Fruit fly (Drosophila melanogaster) whole organism, embryonic: ENCODE measurements around the gene CG11726.

Experiments used
- Adf1 ChIP-seq: fragments of 200-800 bp; sonication (Bioruptor generic); IDR thresholded peaks from 2 replicates; pipeline ENCODE4 v1.3.6; 2022; ENCODE audit warnings: missing biosample characterization, missing genetic modification characterization
- Asciz ChIP-seq: fragments of 200-800 bp; sonication (Bioruptor generic); optimal IDR thresholded peaks from 2 replicates; lab custom pipeline; 2017; ENCODE audit warnings: missing biosample characterization, mild to moderate bottlenecking, missing genetic modification characterization, missing genetic modification reagents
- CG10431 ChIP-seq: fragments of 200-800 bp; sonication (Bioruptor generic); optimal IDR thresholded peaks from 3 replicates; lab custom pipeline; 2018; ENCODE audit warnings: missing biosample characterization, mild to moderate bottlenecking, missing genetic modification characterization
- CG12155 ChIP-seq: fragments of 200-800 bp; sonication (Bioruptor generic); optimal IDR thresholded peaks from 3 replicates; lab custom pipeline; 2016; ENCODE audit warnings: missing biosample characterization, missing genetic modification characterization
- CG12236 ChIP-seq: fragments of 200-800 bp; sonication (Bioruptor generic); optimal IDR thresholded peaks from 2 replicates; lab custom pipeline; 2016; ENCODE audit warnings: missing biosample characterization, missing genetic modification characterization
- CG1647 ChIP-seq: fragments of 200-800 bp; sonication (Bioruptor generic); optimal IDR thresholded peaks from 3 replicates; lab custom pipeline; 2016; ENCODE audit warnings: missing biosample characterization, missing genetic modification characterization
- CG16815 ChIP-seq: fragments of 200-800 bp; sonication (Bioruptor generic); optimal IDR thresholded peaks from 3 replicates; lab custom pipeline; 2017; ENCODE audit warnings: missing biosample characterization, mild to moderate bottlenecking, missing genetic modification characterization
- CG1832 ChIP-seq: fragments of 200-800 bp; sonication (Bioruptor generic); optimal IDR thresholded peaks from 2 replicates; lab custom pipeline; 2017; ENCODE audit warnings: missing biosample characterization, mild to moderate bottlenecking, missing genetic modification characterization, inconsistent platforms
- CG2889 ChIP-seq: fragments of 200-800 bp; sonication (Bioruptor generic); IDR thresholded peaks from 3 replicates; pipeline ENCODE4 v1.3.6; 2022; ENCODE audit warnings: missing biosample characterization, missing genetic modification characterization
- CG3407 ChIP-seq: fragments of 200-800 bp; sonication (Bioruptor generic); optimal IDR thresholded peaks from 2 replicates; lab custom pipeline; 2018; ENCODE audit warnings: missing biosample characterization, mild to moderate bottlenecking, missing genetic modification characterization
- CG3838 ChIP-seq: fragments of 200-800 bp; sonication (Bioruptor generic); optimal IDR thresholded peaks from 3 replicates; lab custom pipeline; 2016; ENCODE audit warnings: missing biosample characterization, missing genetic modification characterization
- CG42726 ChIP-seq: fragments of 200-800 bp; sonication (Bioruptor generic); IDR thresholded peaks from 2 replicates; pipeline ENCODE4 v1.3.6; 2022; ENCODE audit warnings: missing biosample characterization, missing genetic modification characterization; ENCODE audit not compliant: partially characterized antibody
- CG4282 ChIP-seq: fragments of 200-800 bp; sonication (Bioruptor generic); optimal IDR thresholded peaks from 2 replicates; lab custom pipeline; 2016; ENCODE audit warnings: missing biosample characterization, missing genetic modification characterization
- CG6654 ChIP-seq: fragments of 200-800 bp; sonication (Bioruptor generic); optimal IDR thresholded peaks from 2 replicates; lab custom pipeline; 2017; ENCODE audit warnings: missing biosample characterization, mild to moderate bottlenecking, missing genetic modification characterization
- CG7357 ChIP-seq: fragments of 200-800 bp; sonication (Bioruptor generic); IDR thresholded peaks from 3 replicates; pipeline ENCODE4 v1.3.6; 2022; ENCODE audit warnings: missing biosample characterization, missing genetic modification characterization
- CG8089 ChIP-seq: fragments of 200-800 bp; sonication (Bioruptor generic); optimal IDR thresholded peaks from 3 replicates; lab custom pipeline; 2016; ENCODE audit warnings: missing biosample characterization, missing genetic modification characterization
- CG8281 ChIP-seq: fragments of 200-800 bp; sonication (Bioruptor generic); optimal IDR thresholded peaks from 2 replicates; lab custom pipeline; 2018; ENCODE audit warnings: missing biosample characterization, mild to moderate bottlenecking, missing genetic modification characterization, moderate library complexity
- Doc3 ChIP-seq: fragments of 200-800 bp; sonication (Bioruptor generic); IDR thresholded peaks from 3 replicates; pipeline ENCODE4 v1.3.6; 2022; ENCODE audit warnings: missing biosample characterization, missing genetic modification characterization; ENCODE audit not compliant: partially characterized antibody
- Dp ChIP-seq: fragments of 200-800 bp; sonication (Bioruptor generic); optimal IDR thresholded peaks from 2 replicates; lab custom pipeline; 2018; ENCODE audit warnings: missing biosample characterization, mild to moderate bottlenecking, missing genetic modification characterization, moderate library complexity
- E2f1 ChIP-seq: fragments of 200-800 bp; sonication (Bioruptor generic); IDR thresholded peaks from 2 replicates; pipeline ENCODE4 v1.3.6; 2022; ENCODE audit warnings: missing biosample characterization, missing genetic modification characterization
- ERR ChIP-seq: fragments of 200-800 bp; sonication (Bioruptor generic); optimal IDR thresholded peaks from 2 replicates; lab custom pipeline; 2016; ENCODE audit warnings: missing biosample characterization, missing genetic modification characterization
- H15 ChIP-seq: fragments of 200-800 bp; sonication (Bioruptor generic); IDR thresholded peaks from 3 replicates; pipeline ENCODE4 v1.3.6; 2022; ENCODE audit warnings: missing biosample characterization, missing genetic modification characterization
- HLH54F ChIP-seq: fragments of 200-800 bp; sonication (Bioruptor generic); optimal IDR thresholded peaks from 3 replicates; lab custom pipeline; 2016; ENCODE audit warnings: missing biosample characterization, missing genetic modification characterization
- Hey ChIP-seq: fragments of 200-800 bp; sonication (Bioruptor generic); optimal IDR thresholded peaks from 3 replicates; lab custom pipeline; 2018; ENCODE audit warnings: missing biosample characterization, mild to moderate bottlenecking, missing genetic modification characterization
- NK7.1 ChIP-seq: fragments of 200-800 bp; sonication (Bioruptor generic); optimal IDR thresholded peaks from 3 replicates; lab custom pipeline; 2016; ENCODE audit warnings: missing biosample characterization, missing genetic modification characterization
- Neu2 ChIP-seq: fragments of 200-800 bp; sonication (Bioruptor generic); optimal IDR thresholded peaks from 3 replicates; lab custom pipeline; 2016; ENCODE audit warnings: missing biosample characterization, missing genetic modification characterization, borderline replicate concordance
- Nf-YC ChIP-seq: fragments of 200-800 bp; optimal IDR thresholded peaks from 3 replicates; lab custom pipeline; 2019; ENCODE audit warnings: missing biosample characterization, mild to moderate bottlenecking, missing genetic modification characterization, moderate library complexity
- Rfx ChIP-seq: fragments of 200-800 bp; sonication (Bioruptor generic); IDR thresholded peaks from 2 replicates; pipeline ENCODE4 v1.3.6; 2022; ENCODE audit warnings: missing biosample characterization, missing genetic modification characterization
- Side ChIP-seq: fragments of 200-800 bp; sonication (Bioruptor generic); optimal IDR thresholded peaks from 2 replicates; lab custom pipeline; 2016; ENCODE audit warnings: missing biosample characterization, missing genetic modification characterization
- bigmax ChIP-seq: fragments of 200-800 bp; sonication (Bioruptor generic); optimal IDR thresholded peaks from 2 replicates; lab custom pipeline; 2018; ENCODE audit warnings: missing biosample characterization, mild to moderate bottlenecking, missing genetic modification characterization
- btn ChIP-seq: fragments of 200-800 bp; sonication (Bioruptor generic); optimal IDR thresholded peaks from 2 replicates; lab custom pipeline; 2016; ENCODE audit warnings: missing biosample characterization, missing genetic modification characterization
- chinmo ChIP-seq: fragments of 200-800 bp; sonication (Bioruptor generic); IDR thresholded peaks from 4 replicates; pipeline ENCODE4 v1.3.6; 2022; ENCODE audit warnings: missing biosample characterization, missing genetic modification characterization; ENCODE audit not compliant: partially characterized antibody
- disco-r ChIP-seq: fragments of 200-800 bp; sonication (Bioruptor generic); optimal IDR thresholded peaks from 2 replicates; lab custom pipeline; 2016; ENCODE audit warnings: missing biosample characterization, missing genetic modification characterization
- gem ChIP-seq: fragments of 200-800 bp; sonication (Bioruptor generic); optimal IDR thresholded peaks from 2 replicates; lab custom pipeline; 2019; ENCODE audit warnings: missing biosample characterization, mild to moderate bottlenecking, missing genetic modification characterization, moderate library complexity
- gfzf ChIP-seq: fragments of 200-800 bp; sonication (Bioruptor generic); optimal IDR thresholded peaks from 2 replicates; lab custom pipeline; 2016; ENCODE audit warnings: missing biosample characterization, mild to moderate bottlenecking, missing genetic modification characterization, moderate library complexity
- gro ChIP-seq: fragments of 200-800 bp; sonication (Bioruptor generic); optimal IDR thresholded peaks from 2 replicates; lab custom pipeline; 2016; ENCODE audit warnings: missing biosample characterization, missing genetic modification characterization
- hb ChIP-seq: fragments of 200-800 bp; sonication (Bioruptor generic); IDR thresholded peaks from 3 replicates; pipeline ENCODE4 v1.3.6; 2022; ENCODE audit warnings: missing biosample characterization, missing genetic modification characterization; ENCODE audit not compliant: partially characterized antibody
- her ChIP-seq: fragments of 200-800 bp; sonication (Bioruptor generic); optimal IDR thresholded peaks from 2 replicates; lab custom pipeline; 2016; ENCODE audit warnings: missing biosample characterization, missing genetic modification characterization
- kah ChIP-seq: fragments of 200-800 bp; sonication (Bioruptor generic); optimal IDR thresholded peaks from 2 replicates; lab custom pipeline; 2018; ENCODE audit warnings: missing biosample characterization, mild to moderate bottlenecking, missing genetic modification characterization
- luna ChIP-seq: fragments of 200-800 bp; sonication (Bioruptor generic); optimal IDR thresholded peaks from 2 replicates; lab custom pipeline; 2016; ENCODE audit warnings: missing biosample characterization, missing genetic modification characterization
- mirr ChIP-seq: fragments of 200-800 bp; sonication (Bioruptor generic); optimal IDR thresholded peaks from 3 replicates; lab custom pipeline; 2018; ENCODE audit warnings: missing biosample characterization, mild to moderate bottlenecking, missing genetic modification characterization
- nau ChIP-seq: fragments of 200-800 bp; sonication (Bioruptor generic); optimal IDR thresholded peaks from 3 replicates; lab custom pipeline; 2017; ENCODE audit warnings: missing biosample characterization, mild to moderate bottlenecking, missing genetic modification characterization, missing genetic modification reagents
- nerfin-1 ChIP-seq: fragments of 200-800 bp; sonication (Bioruptor generic); optimal IDR thresholded peaks from 3 replicates; lab custom pipeline; 2019; ENCODE audit warnings: missing biosample characterization, mild to moderate bottlenecking, missing genetic modification characterization, moderate library complexity
- nom ChIP-seq: fragments of 200-800 bp; sonication (Bioruptor generic); optimal IDR thresholded peaks from 2 replicates; lab custom pipeline; 2017; ENCODE audit warnings: missing biosample characterization, missing genetic modification characterization, mild to moderate bottlenecking, moderate library complexity, missing genetic modification reagents
- psq ChIP-seq: fragments of 200-800 bp; sonication (Bioruptor generic); optimal IDR thresholded peaks from 2 replicates; lab custom pipeline; 2017; ENCODE audit warnings: missing biosample characterization, missing genetic modification characterization
- seq ChIP-seq: fragments of 200-800 bp; sonication (Bioruptor generic); IDR thresholded peaks from 2 replicates; pipeline ENCODE4 v1.3.6; 2022; ENCODE audit warnings: missing biosample characterization, missing genetic modification characterization
- sob ChIP-seq: fragments of 200-800 bp; sonication (Bioruptor generic); IDR thresholded peaks from 2 replicates; pipeline ENCODE4 v1.3.6; 2022; ENCODE audit warnings: missing biosample characterization, missing genetic modification characterization
- trh ChIP-seq: fragments of 200-800 bp; sonication (Bioruptor generic); optimal IDR thresholded peaks from 2 replicates; lab custom pipeline; 2016; ENCODE audit warnings: missing biosample characterization, missing genetic modification characterization
- unpg ChIP-seq: fragments of 200-800 bp; sonication (Bioruptor generic); optimal IDR thresholded peaks from 3 replicates; lab custom pipeline; 2018; ENCODE audit warnings: missing biosample characterization, mild to moderate bottlenecking, missing genetic modification characterization, moderate library complexity
- wdn ChIP-seq: fragments of 200-800 bp; sonication (Bioruptor generic); IDR thresholded peaks from 2 replicates; pipeline ENCODE4 v1.3.6; 2022; ENCODE audit warnings: missing biosample characterization, missing genetic modification characterization
- wek ChIP-seq: fragments of 200-800 bp; sonication (Bioruptor generic); optimal IDR thresholded peaks from 3 replicates; lab custom pipeline; 2018; ENCODE audit warnings: missing biosample characterization, mild to moderate bottlenecking, missing genetic modification characterization, moderate library complexity

The CG11726 gene

DNA sequence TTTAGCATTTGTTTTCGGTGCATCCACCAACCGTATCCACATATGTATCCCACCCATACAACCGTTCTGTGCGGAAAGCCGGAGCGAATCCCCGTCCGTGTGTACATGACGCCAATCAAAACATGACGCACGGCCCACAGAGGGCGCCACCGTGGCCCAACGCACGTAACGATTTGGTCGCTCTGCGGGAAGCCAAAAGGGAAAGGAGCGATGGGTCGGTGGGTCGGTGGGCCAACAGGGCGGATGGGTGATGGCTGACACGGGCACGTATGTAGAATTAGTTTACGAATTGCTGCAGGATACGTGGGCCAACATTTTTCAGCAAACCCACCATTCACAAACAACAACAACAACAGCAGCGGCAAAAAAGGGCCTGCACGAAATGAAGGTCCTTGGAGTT is 35.8 kb upstream of the CG11726 start (continued):
- no peak for TF ChIP-seq luna (GFP tag; lab: Kevin White, UChicago)
- TF ChIP-seq CG12236 (GFP tag; lab: Kevin White, UChicago) = no peak
- no peak for TF ChIP-seq CG10431
- TF ChIP-seq CG3407 (GFP tag; lab: Kevin White, UChicago) = no peak
- TF ChIP-seq Adf1 (GFP tag; lab: Robert Waterston, UW) = no peak
- no peak for TF ChIP-seq btn (GFP tag; lab: Kevin White, UChicago)
- TF ChIP-seq NK7.1 (GFP tag; lab: Kevin White, UChicago) = no peak
- peak; percentile 44 for TF ChIP-seq CG8089 (GFP tag; lab: Kevin White, UChicago)
- TF ChIP-seq mirr (GFP tag; lab: Kevin White, UChicago) = peak; percentile 35
- no peak for TF ChIP-seq Asciz (GFP tag; lab: Kevin White, UChicago)
- TF ChIP-seq CG2889 (GFP tag; lab: Robert Waterston, UW) = no peak
- peak; percentile 50 for TF ChIP-seq wek (GFP tag; lab: Kevin White, UChicago)
- no peak for TF ChIP-seq trh (GFP tag; lab: Kevin White, UChicago)
- TF ChIP-seq CG3838 (GFP tag; lab: Kevin White, UChicago) = no peak
- TF ChIP-seq disco-r (GFP tag; lab: Kevin White, UChicago) = no peak
- peak; percentile 58 for TF ChIP-seq Rfx (GFP tag; lab: Robert Waterston, UW)
- no peak for TF ChIP-seq HLH54F (GFP tag; lab: Kevin White, UChicago)
- TF ChIP-seq her (GFP tag; lab: Kevin White, UChicago) = peak; percentile 30
- TF ChIP-seq Hey = peak; percentile 60
- TF ChIP-seq sob (GFP tag; lab: Robert Waterston, UW) = 0 out of 2 replicates have a peak, but pooled peaks have one; percentile 26
- TF ChIP-seq gem (tag; lab: Kevin White, UChicago) = no peak
- TF ChIP-seq E2f1 (GFP tag; lab: Robert Waterston, UW) = peak; percentile 36; the same call in 1 of the 2 replicates
- no peak for TF ChIP-seq wdn (GFP tag; lab: Robert Waterston, UW)
- TF ChIP-seq nau (GFP tag; lab: Kevin White, UChicago) = peak; percentile 24
- peak; percentile 12 for TF ChIP-seq nerfin-1 (tag; lab: Kevin White, UChicago)
- 0 out of 3 replicates have a peak, but pooled peaks have one; percentile 27 for TF ChIP-seq H15 (GFP tag; lab: Robert Waterston, UW)
- TF ChIP-seq CG42726 (GFP tag; lab: Robert Waterston, UW) = no peak
- TF ChIP-seq Side (GFP tag; lab: Kevin White, UChicago) = no peak
- no peak for TF ChIP-seq Dp (GFP tag; lab: Kevin White, UChicago)
- TF ChIP-seq gfzf (GFP tag; lab: Kevin White, UChicago) = no peak
- no peak for TF ChIP-seq kah (GFP tag; lab: Kevin White, UChicago)
- TF ChIP-seq hb = no peak
- TF ChIP-seq bigmax (GFP tag; lab: Kevin White, UChicago) = no peak
- no peak for TF ChIP-seq CG8281 (tag; lab: Kevin White, UChicago)
- no peak for TF ChIP-seq CG6654 (GFP tag; lab: Kevin White, UChicago)
- TF ChIP-seq ERR = no peak
- TF ChIP-seq CG4282 (GFP tag; lab: Kevin White, UChicago) = peak; percentile 12
- 0 out of 4 replicates have a peak, but pooled peaks have one; percentile 21 for TF ChIP-seq chinmo (GFP tag; lab: Robert Waterston, UW)
- no peak for TF ChIP-seq nom (GFP tag; lab: Kevin White, UChicago)
- no peak for TF ChIP-seq CG1832 (GFP tag; lab: Kevin White, UChicago)
- TF ChIP-seq Nf-YC (tag; lab: Kevin White, UChicago) = no peak
- no peak for TF ChIP-seq CG1647 (GFP tag; lab: Kevin White, UChicago)
- no peak for TF ChIP-seq seq
- no peak for TF ChIP-seq CG16815 (GFP tag; lab: Kevin White, UChicago)
- no peak for TF ChIP-seq psq (GFP tag; lab: Kevin White, UChicago)
- no peak for TF ChIP-seq CG7357 (GFP tag; lab: Robert Waterston, UW)
- no peak for TF ChIP-seq Doc3 (GFP tag; lab: Robert Waterston, UW)
- no peak for TF ChIP-seq Neu2 (GFP tag; lab: Kevin White, UChicago)
- no peak for TF ChIP-seq CG12155 (GFP tag; lab: Kevin White, UChicago)
- peak; percentile 19 for TF ChIP-seq gro (GFP tag; lab: Kevin White, UChicago)
- no peak for TF ChIP-seq unpg (GFP tag; lab: Kevin White, UChicago)
